Worm (Caenorhabditis elegans): ENCODE results near the gene kdin-1.

ce11 chrIV:11021512-11022268, 16.8 kb upstream of the kdin-1 start, which contains the start of gene mogs-1:
- TF ChIP-seq scrt-1 (GFP tag; IDR thresholded peaks at IDR 0.05) (no peak), ama-1 (optimal IDR thresholded peaks at IDR 0.05) (no peak), sea-1 (GFP tag; conservative IDR thresholded peaks at IDR 0.05) (no peak), B0310.2 (tag; optimal IDR thresholded peaks at IDR 0.05) (no peak), tbx-11 (GFP tag; IDR thresholded peaks at IDR 0.05) (no peak), ceh-36 (tag; optimal IDR thresholded peaks at IDR 0.05) (no peak), hmg-4 (GFP tag; optimal IDR thresholded peaks at IDR 0.05) (no peak), pes-1 (GFP tag; IDR thresholded peaks at IDR 0.05) (no peak), aly-1 (tag; optimal IDR thresholded peaks at IDR 0.05) (no peak), ets-7 (tag; optimal IDR thresholded peaks at IDR 0.05) (no peak)
